Worm (Caenorhabditis elegans) whole organism, late embryonic: ENCODE results near the gene R08C7.4.

Experiments
- ama-1 ChIP-seq: fragments of 150-350 bp; optimal IDR thresholded peaks from 2 replicates; lab custom pipeline; 2014
- ceh-2 ChIP-seq: sonication (generic microtip); optimal IDR thresholded peaks from 2 replicates; lab custom pipeline; 2016; ENCODE audit warnings: missing genotype, missing genetic modification characterization, missing compliant biosample characterization
- ceh-31 ChIP-seq: sonication (generic microtip); optimal IDR thresholded peaks from 2 replicates; lab custom pipeline; 2016; ENCODE audit warnings: missing genetic modification characterization, missing compliant biosample characterization
- elt-4 ChIP-seq: sonication (generic microtip); optimal IDR thresholded peaks from 2 replicates; lab custom pipeline; 2016; ENCODE audit warnings: missing genetic modification characterization, missing compliant biosample characterization
- eyg-1 ChIP-seq: sonication (generic microtip); optimal IDR thresholded peaks from 2 replicates; lab custom pipeline; 2016; ENCODE audit warnings: missing genotype, missing genetic modification characterization, missing compliant biosample characterization
- hlh-8 ChIP-seq: sonication (generic microtip); optimal IDR thresholded peaks from 2 replicates; lab custom pipeline; 2016; ENCODE audit warnings: missing genotype, missing genetic modification characterization, missing compliant biosample characterization
- lin-11 ChIP-seq: fragments of 200-800 bp; sonication (Bioruptor generic); optimal IDR thresholded peaks from 2 replicates; lab custom pipeline; 2018; ENCODE audit warnings: mild to moderate bottlenecking, missing genetic modification characterization, missing compliant biosample characterization
- nfya-1 ChIP-seq: sonication (generic microtip); optimal IDR thresholded peaks from 2 replicates; lab custom pipeline; 2017; ENCODE audit warnings: missing genetic modification characterization, mild to moderate bottlenecking, missing compliant biosample characterization, antibody characterized with exemption, moderate library complexity
- pax-1 ChIP-seq: fragments of 150-350 bp; optimal IDR thresholded peaks from 2 replicates; lab custom pipeline; 2014; ENCODE audit warnings: missing biosample characterization, missing genetic modification characterization

ce11 chrIV:4451576-4451975 lies 16.7 kb downstream of the R08C7.4 start, which contains the start of gene R08C7.1:
- TF ChIP-seq eyg-1 (tag; lab: Kevin White, UChicago) (no peak), ceh-31 (tag; lab: Kevin White, UChicago) (no peak), lin-11 (tag; lab: Kevin White, UChicago) (no peak), nfya-1 (no peak), elt-4 (tag; lab: Kevin White, UChicago) (no peak), hlh-8 (tag; lab: Kevin White, UChicago) (no peak), ceh-2 (tag; lab: Kevin White, UChicago) (no peak), ama-1 (no peak), pax-1 (tag; lab: Kevin White, UChicago) (no peak)
